Fruit fly (Drosophila melanogaster) whole organism, wandering third instar larva: ENCODE results near the gene trem.

Experiments used
- Dfd ChIP-seq: fragments of >200 bp; optimal IDR thresholded peaks from 2 replicates; lab custom pipeline; 2017; ENCODE audit warnings: missing biosample characterization, missing genetic modification characterization
- Hr78 ChIP-seq: fragments of >200 bp; optimal IDR thresholded peaks from 2 replicates; lab custom pipeline; 2017; ENCODE audit warnings: missing biosample characterization, missing genetic modification characterization
- OdsH ChIP-seq: fragments of 200-800 bp; sonication (Bioruptor generic); optimal IDR thresholded peaks from 2 replicates; lab custom pipeline; 2016; ENCODE audit warnings: missing biosample characterization, mild to moderate bottlenecking, missing genetic modification characterization
- h ChIP-seq: fragments of 200-800 bp; sonication (Bioruptor generic); optimal IDR thresholded peaks from 3 replicates; lab custom pipeline; 2016; ENCODE audit warnings: missing biosample characterization, mild to moderate bottlenecking, missing genetic modification characterization
- psq ChIP-seq: fragments of 200-800 bp; sonication (Bioruptor generic); optimal IDR thresholded peaks from 3 replicates; lab custom pipeline; 2017; ENCODE audit warnings: missing biosample characterization, mild to moderate bottlenecking, missing genetic modification characterization, moderate library complexity
- sv ChIP-seq: fragments of 200-800 bp; sonication (Bioruptor generic); optimal IDR thresholded peaks from 3 replicates; lab custom pipeline; 2016; ENCODE audit warnings: missing biosample characterization, missing genetic modification characterization
- usp ChIP-seq: fragments of >200 bp; optimal IDR thresholded peaks from 2 replicates; lab custom pipeline; 2017; ENCODE audit warnings: missing biosample characterization, missing genetic modification characterization

- TF ChIP-seq h (GFP tag; lab: Kevin White, UChicago) (peak; percentile 87), psq (GFP tag; lab: Kevin White, UChicago) (peak; percentile 59), OdsH (GFP tag; lab: Kevin White, UChicago) (peak; percentile 84), Dfd (GFP tag; lab: Kevin White, UChicago) (no peak), usp (no peak), Hr78 (no peak), sv (GFP tag; lab: Kevin White, UChicago) (peak; percentile 83)
Measured at dm6 chr3R:20035887-20036286, 4.8 kb upstream of the trem start, which contains the start of gene Regnase-1.
